Fruit fly (Drosophila melanogaster) whole organism, pupa: ENCODE measurements around the gene D19B.
A peak's percentile ranks its signal among the peaks of the same experiment; 100 is the strongest.

Experiments used
- CG10348 ChIP-seq: fragments of 200-800 bp; sonication (Bioruptor generic); IDR thresholded peaks from 2 replicates; pipeline ENCODE4 v1.3.6; 2022; ENCODE audit warnings: missing biosample characterization, missing genetic modification characterization
- CG12605 ChIP-seq: fragments of 200-800 bp; sonication (Bioruptor generic); IDR thresholded peaks from 2 replicates; pipeline ENCODE4 v1.3.6; 2022; ENCODE audit warnings: missing biosample characterization, missing genetic modification characterization
- CG13204 ChIP-seq: fragments of 200-800 bp; sonication (Bioruptor generic); optimal IDR thresholded peaks from 2 replicates; lab custom pipeline; 2018; ENCODE audit warnings: missing biosample characterization, mild to moderate bottlenecking, missing genetic modification characterization, moderate library complexity
- CG14655 ChIP-seq: fragments of 200-800 bp; sonication (Bioruptor generic); optimal IDR thresholded peaks from 3 replicates; lab custom pipeline; 2017; ENCODE audit warnings: mild to moderate bottlenecking, missing biosample characterization, missing genetic modification reagents, missing genetic modification characterization
- CG15710 ChIP-seq: fragments of 200-800 bp; sonication (Bioruptor generic); optimal IDR thresholded peaks from 2 replicates; lab custom pipeline; 2018; ENCODE audit warnings: missing biosample characterization, mild to moderate bottlenecking, missing genetic modification characterization, moderate library complexity
- CG17806 ChIP-seq: fragments of 200-800 bp; sonication (Bioruptor generic); optimal IDR thresholded peaks from 2 replicates; lab custom pipeline; 2018; ENCODE audit warnings: missing biosample characterization, mild to moderate bottlenecking, missing genetic modification characterization, moderate library complexity
- CG32121 ChIP-seq: fragments of 200-800 bp; sonication (Bioruptor generic); IDR thresholded peaks from 2 replicates; pipeline ENCODE4 v1.3.6; 2022; ENCODE audit warnings: missing biosample characterization, missing genetic modification characterization
- CG34367 ChIP-seq: fragments of 200-800 bp; sonication (Bioruptor generic); optimal IDR thresholded peaks from 2 replicates; lab custom pipeline; 2018; ENCODE audit warnings: missing biosample characterization, mild to moderate bottlenecking, missing genetic modification characterization
- CG4496 ChIP-seq: fragments of 200-800 bp; sonication (Bioruptor generic); IDR thresholded peaks from 3 replicates; pipeline ENCODE4 v1.3.6; 2022; ENCODE audit warnings: missing biosample characterization, missing genetic modification characterization
- CG8159 ChIP-seq: fragments of 200-800 bp; sonication (Bioruptor generic); optimal IDR thresholded peaks from 3 replicates; lab custom pipeline; 2018; ENCODE audit warnings: missing biosample characterization, mild to moderate bottlenecking, missing genetic modification characterization, moderate library complexity
- CG8301 ChIP-seq: fragments of 200-800 bp; sonication (Bioruptor generic); optimal IDR thresholded peaks from 2 replicates; lab custom pipeline; 2018; ENCODE audit warnings: missing biosample characterization, mild to moderate bottlenecking, missing genetic modification characterization
- CG9948 ChIP-seq: fragments of 200-800 bp; sonication (Bioruptor generic); optimal IDR thresholded peaks from 2 replicates; lab custom pipeline; 2018; ENCODE audit warnings: missing biosample characterization, mild to moderate bottlenecking, missing genetic modification characterization, moderate library complexity
- D1 ChIP-seq: fragments of 200-800 bp; sonication (Bioruptor generic); optimal IDR thresholded peaks from 2 replicates; lab custom pipeline; 2018; ENCODE audit warnings: missing biosample characterization, mild to moderate bottlenecking, missing genetic modification characterization, moderate library complexity
- EcR ChIP-seq: fragments of 200-800 bp; sonication (Bioruptor generic); optimal IDR thresholded peaks from 3 replicates; lab custom pipeline; 2019; ENCODE audit warnings: missing biosample characterization, missing genetic modification characterization, mild to moderate bottlenecking, moderate library complexity, missing genetic modification reagents
- Ets98B ChIP-seq: fragments of 200-800 bp; sonication (Bioruptor generic); IDR thresholded peaks from 2 replicates; pipeline ENCODE4 v1.3.6; 2022; ENCODE audit warnings: missing biosample characterization, missing genetic modification characterization
- Pif1A ChIP-seq: fragments of 200-800 bp; sonication (Bioruptor generic); optimal IDR thresholded peaks from 3 replicates; lab custom pipeline; 2016; ENCODE audit warnings: missing biosample characterization, missing genetic modification characterization
- Pif1B ChIP-seq: fragments of 200-800 bp; sonication (Bioruptor generic); optimal IDR thresholded peaks from 3 replicates; lab custom pipeline; 2016; ENCODE audit warnings: missing biosample characterization, missing genetic modification characterization
- Snoo ChIP-seq: fragments of 200-800 bp; sonication (Bioruptor generic); optimal IDR thresholded peaks from 3 replicates; lab custom pipeline; 2017; ENCODE audit warnings: missing biosample characterization, mild to moderate bottlenecking, missing genetic modification characterization, inconsistent platforms
- fd96Ca ChIP-seq: fragments of 200-800 bp; sonication (Bioruptor generic); IDR thresholded peaks from 3 replicates; pipeline ENCODE4 v1.3.6; 2022; ENCODE audit warnings: missing biosample characterization, missing genetic modification characterization
- gl ChIP-seq: fragments of 200-800 bp; sonication (Bioruptor generic); optimal IDR thresholded peaks from 2 replicates; lab custom pipeline; 2018; ENCODE audit warnings: missing biosample characterization, mild to moderate bottlenecking, missing genetic modification characterization
- rn ChIP-seq: fragments of 200-800 bp; sonication (Bioruptor generic); IDR thresholded peaks from 2 replicates; pipeline ENCODE4 v1.3.6; 2022; ENCODE audit warnings: missing biosample characterization, missing genetic modification characterization

D19B gene

dm6 chr3L:6200173-6200572 is 15.5 kb upstream of the D19B start, which contains the start of gene CG8219:
Gene CG8219, plus strand, starts transcription at chr3L:6200473.
- TF ChIP-seq CG12605 (GFP tag; lab: Robert Waterston, UW) (no peak), CG13204 (GFP tag; lab: Kevin White, UChicago) (no peak), CG14655 (no peak), Snoo (tag; lab: Kevin White, UChicago) (no peak), Ets98B (GFP tag; lab: Robert Waterston, UW) (no peak), CG4496 (no peak), CG10348 (GFP tag; lab: Robert Waterston, UW) (no peak)

- TF ChIP-seq EcR (GFP tag; lab: Kevin White, UChicago), result peak; percentile 96
- no peak for TF ChIP-seq Pif1B (GFP tag; lab: Kevin White, UChicago)
- TF ChIP-seq CG8301 (tag; lab: Kevin White, UChicago), result no peak
- TF ChIP-seq CG4496, result 0 out of 3 replicates have a peak, but pooled peaks have one; percentile 4
- TF ChIP-seq CG8159, result no peak
- no peak for TF ChIP-seq CG12605 (GFP tag; lab: Robert Waterston, UW)
- TF ChIP-seq D1 (tag; lab: Kevin White, UChicago), result no peak
- TF ChIP-seq rn (GFP tag; lab: Robert Waterston, UW), result no peak
These were observed 8.9 kb upstream of the D19B start for dm6 chr3L:6193556-6194114.

DNA sequence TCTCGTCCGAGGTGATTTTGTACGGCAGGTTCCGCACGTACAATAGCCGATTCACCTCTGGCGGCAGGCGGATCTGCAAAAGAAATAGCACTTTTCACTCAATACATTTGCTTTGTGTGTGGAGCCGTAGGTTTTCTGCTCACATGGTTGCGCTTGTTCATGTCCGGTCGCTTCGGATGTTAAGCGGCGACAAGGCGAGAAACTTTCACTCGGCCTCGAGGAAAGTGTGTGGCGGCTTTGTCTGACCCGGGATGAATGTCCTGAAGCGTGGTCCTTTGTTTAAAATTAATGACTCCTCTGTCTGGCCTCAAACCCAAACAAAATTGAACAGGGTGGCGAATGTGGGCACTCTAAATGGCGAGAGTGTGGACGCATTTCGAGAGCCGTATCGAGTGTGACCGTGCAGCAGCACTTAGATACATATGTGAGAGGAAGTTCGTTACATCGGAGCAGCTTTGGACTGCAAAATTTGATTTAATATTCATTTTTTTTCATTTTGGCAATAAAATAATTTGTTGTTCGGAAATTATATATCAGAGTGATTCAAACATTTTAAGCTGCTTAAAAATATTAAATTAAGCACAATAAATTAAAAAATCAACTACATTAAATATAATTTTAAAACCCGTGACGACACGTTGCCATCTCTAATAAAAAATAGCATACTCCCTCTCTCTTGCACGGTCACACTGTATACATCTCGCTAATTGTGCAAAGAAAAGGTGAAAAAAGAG is 8.3 kb upstream of the D19B start, which contains the start of the genes Sf3b6 and Tnpo:
TSS of gene Sf3b6 (minus strand) at position 358 of the 734 bp plus-strand sequence.
TSS of gene Tnpo (plus strand) at position 659 of the 734 bp plus-strand sequence.
- TF ChIP-seq CG10348 (GFP tag; lab: Robert Waterston, UW) (0 out of 2 replicates have a peak, but pooled peaks have one; percentile 19), EcR (GFP tag; lab: Kevin White, UChicago) (peak; percentile 81), CG34367 (peak; percentile 57), Pif1A (GFP tag; lab: Kevin White, UChicago) (no peak), fd96Ca (peak; percentile 54; the same call in 2 of the 3 replicates), Snoo (tag; lab: Kevin White, UChicago) (peak; percentile 76), CG4496 (peak; percentile 60; the same call in 2 of the 3 replicates), CG9948 (peak; percentile 73), CG15710 (tag; lab: Kevin White, UChicago) (peak; percentile 83), rn (GFP tag; lab: Robert Waterston, UW) (peak; percentile 64), CG32121 (GFP tag; lab: Robert Waterston, UW) (peak; percentile 58; the same call in 1 of the 2 replicates), CG13204 (GFP tag; lab: Kevin White, UChicago) (no peak), CG17806 (tag; lab: Kevin White, UChicago) (peak; percentile 52), CG12605 (GFP tag; lab: Robert Waterston, UW) (no peak)

- TF ChIP-seq EcR (GFP tag; lab: Kevin White, UChicago), result peak; percentile 1
- no peak for TF ChIP-seq D1 (tag; lab: Kevin White, UChicago)
- TF ChIP-seq CG4496, result peak; percentile 77
- peak; percentile 11 for TF ChIP-seq Snoo (tag; lab: Kevin White, UChicago)
- TF ChIP-seq CG8159, result peak; percentile 52
- no peak for TF ChIP-seq gl (tag; lab: Kevin White, UChicago)
- peak; percentile 38; the same call in 1 of the 2 replicates for TF ChIP-seq CG32121 (GFP tag; lab: Robert Waterston, UW)
- TF ChIP-seq Ets98B (GFP tag; lab: Robert Waterston, UW), result peak; percentile 59
- no peak for TF ChIP-seq Pif1A (GFP tag; lab: Kevin White, UChicago)
- peak; percentile 9 for TF ChIP-seq CG8301 (tag; lab: Kevin White, UChicago)
- TF ChIP-seq CG9948, result peak; percentile 11
- TF ChIP-seq Pif1B (GFP tag; lab: Kevin White, UChicago), result no peak
- TF ChIP-seq CG12605 (GFP tag; lab: Robert Waterston, UW), result peak; percentile 48; the same call in 1 of the 2 replicates
- TF ChIP-seq CG17806 (tag; lab: Kevin White, UChicago), result peak; percentile 22
- TF ChIP-seq CG34367, result no peak
- TF ChIP-seq CG14655, result no peak
- TF ChIP-seq CG10348 (GFP tag; lab: Robert Waterston, UW), result no peak
- peak; percentile 28 for TF ChIP-seq CG15710 (tag; lab: Kevin White, UChicago)
- TF ChIP-seq fd96Ca, result peak; percentile 30; the same call in 1 of the 3 replicates
- peak; percentile 43; the same call in 1 of the 2 replicates for TF ChIP-seq rn (GFP tag; lab: Robert Waterston, UW)
- TF ChIP-seq CG13204 (GFP tag; lab: Kevin White, UChicago), result no peak
These were observed 4.5 kb upstream of the D19B start, which contains the start of the genes D19A and CG7386 for dm6 chr3L:6188995-6189927. Gene D19A, minus strand, starts transcription at chr3L:6189123. Gene CG7386, plus strand, starts transcription at chr3L:6189745.

dm6 chr3L:6181776-6182175 is 2.9 kb downstream of the D19B start, which contains the start of gene CG10274:
Gene CG10274, minus strand, starts transcription at chr3L:6181829.
- TF ChIP-seq CG32121 (GFP tag; lab: Robert Waterston, UW), result peak; percentile 17; the same call in 1 of the 2 replicates
- TF ChIP-seq CG17806 (tag; lab: Kevin White, UChicago), result peak; percentile 40
- peak; percentile 72 for TF ChIP-seq CG15710 (tag; lab: Kevin White, UChicago)
- peak; percentile 59; the same call in 2 of the 3 replicates for TF ChIP-seq CG4496
- no peak for TF ChIP-seq Ets98B (GFP tag; lab: Robert Waterston, UW)
- TF ChIP-seq CG8301 (tag; lab: Kevin White, UChicago), result no peak
- peak; percentile 52 for TF ChIP-seq CG9948
- TF ChIP-seq CG10348 (GFP tag; lab: Robert Waterston, UW), result no peak
- TF ChIP-seq CG14655, result no peak
- no peak for TF ChIP-seq EcR (GFP tag; lab: Kevin White, UChicago)
